Worm (Caenorhabditis elegans): Measurements from ENCODE around the gene hst-6.

Gene hst-6

DNA sequence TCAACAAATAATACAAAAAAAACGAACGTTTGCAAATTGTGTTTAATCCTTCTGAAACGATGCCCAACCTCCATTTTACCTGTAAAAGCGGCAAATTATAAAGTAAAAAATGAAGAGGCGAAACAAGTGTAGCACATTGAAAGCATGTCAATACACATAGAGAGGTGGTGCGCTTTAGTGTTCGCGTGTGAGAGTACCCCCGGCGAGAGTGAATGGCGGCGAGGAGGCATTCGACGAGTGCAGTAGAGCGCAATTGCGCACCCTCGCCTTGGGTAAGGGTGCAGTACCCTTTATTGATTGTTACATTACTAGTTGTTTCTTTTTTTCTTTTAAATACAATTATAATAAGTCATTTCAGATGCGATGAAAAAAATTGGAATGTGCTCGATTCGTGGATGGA lies at the start of gene hst-6:
Gene hst-6 (plus strand): TSS at position 353 of the 400 bp plus-strand sequence.
- TF ChIP-seq Y116A8C.19 (tag; optimal IDR thresholded peaks at IDR 0.05; ENCODE audit: borderline replicate concordance), result no peak
- peak; percentile 45 to 52 for TF ChIP-seq lsy-2 (tag; optimal IDR thresholded peaks at IDR 0.05)
- TF ChIP-seq isw-1 (GFP tag; IDR thresholded peaks at IDR 0.05), result no peak
- no peak for TF ChIP-seq grh-1 (GFP tag; IDR thresholded peaks at IDR 0.05)
- no peak for TF ChIP-seq nhr-237 (tag; optimal IDR thresholded peaks at IDR 0.05)
- TF ChIP-seq nhr-12 (tag; optimal IDR thresholded peaks at IDR 0.05), result no peak
- peak; percentile 37 for TF ChIP-seq snpc-4 (tag; optimal IDR thresholded peaks at IDR 0.05)
- peak; percentile 67 for TF ChIP-seq nhr-20 (tag; optimal IDR thresholded peaks at IDR 0.05)
- TF ChIP-seq lir-3 (tag; optimal IDR thresholded peaks at IDR 0.05; ENCODE audit: poor library complexity), result no peak
- peak in 2 of 3 experiments; percentile 16 to 35 for TF ChIP-seq dpl-1 (GFP tag; optimal IDR thresholded peaks at IDR 0.05)
- peak; percentile 33 for TF ChIP-seq lin-15B (tag; optimal IDR thresholded peaks at IDR 0.05)
- TF ChIP-seq fkh-8 (tag; optimal IDR thresholded peaks at IDR 0.05), result peak; percentile 19
- no peak for TF ChIP-seq aha-1 (tag; optimal IDR thresholded peaks at IDR 0.05)
- TF ChIP-seq fkh-4 (tag; optimal IDR thresholded peaks at IDR 0.05; ENCODE audit: borderline replicate concordance), result no peak
- no peak for TF ChIP-seq lin-13 (GFP tag; optimal IDR thresholded peaks at IDR 0.05)
- peak; percentile 37 for TF ChIP-seq nhr-19 (GFP tag; conservative IDR thresholded peaks at IDR 0.05)
- TF ChIP-seq alr-1 (tag; optimal IDR thresholded peaks at IDR 0.05; ENCODE audit: borderline replicate concordance), result no peak
- TF ChIP-seq ztf-11 (tag; optimal IDR thresholded peaks at IDR 0.05), result peak in 1 of 2 experiments; percentile 6
- TF ChIP-seq nhr-76 (tag; optimal IDR thresholded peaks at IDR 0.05), result no peak
- no peak for TF ChIP-seq hlh-17 (GFP tag; optimal IDR thresholded peaks at IDR 0.05; ENCODE audit: borderline replicate concordance)
- no peak for TF ChIP-seq fkh-10 (GFP tag; optimal IDR thresholded peaks at IDR 0.05)
- TF ChIP-seq unc-30 (tag; optimal IDR thresholded peaks at IDR 0.05), result no peak
- TF ChIP-seq nhr-11 (tag; optimal IDR thresholded peaks at IDR 0.05), result no peak
- no peak for TF ChIP-seq irx-1 (tag; optimal IDR thresholded peaks at IDR 0.05)
- TF ChIP-seq swsn-7 (tag; optimal IDR thresholded peaks at IDR 0.05), result peak; percentile 57
- TF ChIP-seq C16A3.4 (tag; optimal IDR thresholded peaks at IDR 0.05), result peak; percentile 74
- peak; percentile 22 to 72 (median 33) for TF ChIP-seq ceh-82 (tag; optimal IDR thresholded peaks at IDR 0.05)
- TF ChIP-seq egl-13 (tag; optimal IDR thresholded peaks at IDR 0.05), result peak; percentile 43
- TF ChIP-seq efl-1 (optimal IDR thresholded peaks at IDR 0.05), result peak; percentile 28 to 43
- TF ChIP-seq efl-1 (GFP tag; optimal IDR thresholded peaks at IDR 0.05 in 1 of 2), result peak; percentile 22 to 82
- peak; percentile 49 for TF ChIP-seq nhr-90 (tag; optimal IDR thresholded peaks at IDR 0.05; ENCODE audit: poor library complexity)
- peak; percentile 66 for TF ChIP-seq mep-1 (tag; optimal IDR thresholded peaks at IDR 0.05)
- TF ChIP-seq lin-14 (GFP tag; optimal IDR thresholded peaks at IDR 0.05), result peak; percentile 92
- peak; percentile 8 for TF ChIP-seq F16B12.6 (tag; optimal IDR thresholded peaks at IDR 0.05)
- TF ChIP-seq C04F5.9 (tag; optimal IDR thresholded peaks at IDR 0.05), result no peak
- TF ChIP-seq lin-35 (GFP tag; optimal IDR thresholded peaks at IDR 0.05), result peak; percentile 38 to 58
- TF ChIP-seq mab-9 (GFP tag; IDR thresholded peaks at IDR 0.05), result no peak
- TF ChIP-seq ets-5 (GFP tag; IDR thresholded peaks at IDR 0.05), result no peak
- TF ChIP-seq ceh-88 (GFP tag; IDR thresholded peaks at IDR 0.05), result no peak
- TF ChIP-seq nhr-28 (tag; optimal IDR thresholded peaks at IDR 0.05), result no peak
- TF ChIP-seq pag-3 (tag; optimal IDR thresholded peaks at IDR 0.05; ENCODE audit: borderline replicate concordance, insufficient read depth), result no peak
- no peak for TF ChIP-seq unc-62 (GFP tag; optimal IDR thresholded peaks at IDR 0.05)
- TF ChIP-seq ceh-8 (GFP tag; optimal IDR thresholded peaks at IDR 0.05), result no peak
- no peak for TF ChIP-seq egl-27 (tag; optimal IDR thresholded peaks at IDR 0.05)
- TF ChIP-seq ces-1 (GFP tag; optimal IDR thresholded peaks at IDR 0.05), result no peak
- TF ChIP-seq skn-1 (tag; optimal IDR thresholded peaks at IDR 0.05), result peak; percentile 62
- no peak for TF ChIP-seq aly-2 (tag; optimal IDR thresholded peaks at IDR 0.05)
- peak; percentile 65 for TF ChIP-seq nhr-47 (tag; optimal IDR thresholded peaks at IDR 0.05)
- no peak for TF ChIP-seq zip-4 (GFP tag; optimal IDR thresholded peaks at IDR 0.05)
- peak; percentile 70 for TF ChIP-seq unc-130 (tag; optimal IDR thresholded peaks at IDR 0.05)
- TF ChIP-seq hlh-4 (tag; optimal IDR thresholded peaks at IDR 0.05), result no peak
- TF ChIP-seq tlp-1 (tag; optimal IDR thresholded peaks at IDR 0.05), result no peak
- no peak for TF ChIP-seq nhr-84 (tag; optimal IDR thresholded peaks at IDR 0.05)

Measured in whole organism, L1 larva.